Worm (Caenorhabditis elegans) whole organism, young adult: ENCODE data around the gene odd-2.
A peak's percentile ranks its signal among the peaks of the same experiment; 100 is the strongest.

Experiments
- C17E4.6 ChIP-seq: fragments of 200-800 bp; sonication (Bioruptor generic); IDR thresholded peaks from 2 replicates; pipeline ENCODE4 v1.3.6; 2022; ENCODE audit warnings: missing genetic modification reagents, missing genetic modification characterization, missing compliant biosample characterization
- F10E7.11 ChIP-seq: sonication (generic microtip); optimal IDR thresholded peaks from 2 replicates; lab custom pipeline; 2017; ENCODE audit warnings: mild to moderate bottlenecking, missing genetic modification characterization, moderate library complexity, missing compliant biosample characterization
- F22D6.2 ChIP-seq: sonication (generic microtip); optimal IDR thresholded peaks from 2 replicates; lab custom pipeline; 2016; ENCODE audit warnings: mild to moderate bottlenecking, missing genetic modification characterization, missing compliant biosample characterization
- F37B4.10 ChIP-seq: fragments of 200-800 bp; sonication (Bioruptor generic); IDR thresholded peaks from 2 replicates; pipeline ENCODE4 v1.3.6; 2022; ENCODE audit warnings: missing genetic modification characterization, missing compliant biosample characterization
- Y53G8AR.9 ChIP-seq: fragments of 200-800 bp; sonication (Bioruptor generic); conservative IDR thresholded peaks from 2 replicates; pipeline ENCODE4 v1.3.6; 2022; ENCODE audit warnings: missing genetic modification reagents, missing genetic modification characterization, missing compliant biosample characterization
- Y56A3A.18 ChIP-seq: fragments of 200-800 bp; sonication (Bioruptor generic); IDR thresholded peaks from 2 replicates; pipeline ENCODE4 v1.3.6; 2022; ENCODE audit warnings: missing genetic modification reagents, missing genetic modification characterization, missing compliant biosample characterization
- akir-1 ChIP-seq: fragments of 200-800 bp; sonication (Bioruptor generic); optimal IDR thresholded peaks from 2 replicates; lab custom pipeline; 2018; ENCODE audit warnings: mild to moderate bottlenecking, missing genetic modification characterization, moderate library complexity, missing compliant biosample characterization
- aptf-2 ChIP-seq: fragments of 200-800 bp; sonication (Bioruptor generic); conservative IDR thresholded peaks from 2 replicates; pipeline ENCODE4 v1.3.6; 2022; ENCODE audit warnings: missing genetic modification reagents, missing genetic modification characterization, missing compliant biosample characterization
- atf-7 ChIP-seq: sonication (generic microtip); optimal IDR thresholded peaks from 2 replicates; lab custom pipeline; 2017; ENCODE audit warnings: mild to moderate bottlenecking, missing genetic modification characterization, missing compliant biosample characterization
- athp-1 ChIP-seq: sonication (generic microtip); optimal IDR thresholded peaks from 2 replicates; lab custom pipeline; 2017; ENCODE audit warnings: mild to moderate bottlenecking, missing genetic modification characterization, missing compliant biosample characterization
- bed-1 ChIP-seq: fragments of 200-800 bp; sonication (Bioruptor generic); IDR thresholded peaks from 2 replicates; pipeline ENCODE4 v1.3.6; 2022; ENCODE audit warnings: missing genetic modification reagents, missing genetic modification characterization, missing compliant biosample characterization
- bed-2 ChIP-seq: fragments of 200-800 bp; sonication (Bioruptor generic); IDR thresholded peaks from 2 replicates; pipeline ENCODE4 v1.3.6; 2022; ENCODE audit warnings: missing genetic modification reagents, missing genetic modification characterization, missing compliant biosample characterization
- cebp-2 ChIP-seq: fragments of 200-800 bp; sonication (Bioruptor generic); IDR thresholded peaks from 2 replicates; pipeline ENCODE4 v1.3.6; 2022; ENCODE audit warnings: missing genetic modification characterization, missing compliant biosample characterization
- ceh-100 ChIP-seq: fragments of 200-800 bp; sonication (Bioruptor generic); IDR thresholded peaks from 2 replicates; pipeline ENCODE4 v1.3.6; 2022; ENCODE audit warnings: missing genetic modification reagents, missing genetic modification characterization, missing compliant biosample characterization
- ceh-40 ChIP-seq: fragments of 200-800 bp; sonication (Bioruptor generic); IDR thresholded peaks from 2 replicates; pipeline ENCODE4 v1.3.6; 2022; ENCODE audit warnings: missing genetic modification characterization, missing compliant biosample characterization
- chd-7 ChIP-seq: sonication (generic microtip); optimal IDR thresholded peaks from 2 replicates; lab custom pipeline; 2016; ENCODE audit warnings: mild to moderate bottlenecking, missing genetic modification characterization, moderate library complexity, missing compliant biosample characterization
- ekl-4 ChIP-seq: fragments of 200-800 bp; sonication (Bioruptor generic); IDR thresholded peaks from 2 replicates; pipeline ENCODE4 v1.3.6; 2022; ENCODE audit warnings: missing genetic modification reagents, missing genetic modification characterization, missing compliant biosample characterization
- hmg-20 ChIP-seq: fragments of 200-800 bp; sonication (Bioruptor generic); IDR thresholded peaks from 2 replicates; pipeline ENCODE4 v1.3.6; 2022; ENCODE audit warnings: missing genetic modification reagents, missing genetic modification characterization, missing compliant biosample characterization
- let-526 ChIP-seq: fragments of 200-800 bp; sonication (Bioruptor generic); IDR thresholded peaks from 2 replicates; pipeline ENCODE4 v1.3.6; 2022; ENCODE audit warnings: missing genetic modification reagents, missing genetic modification characterization, missing compliant biosample characterization
- lin-26 ChIP-seq: fragments of 200-800 bp; sonication (Bioruptor generic); IDR thresholded peaks from 2 replicates; pipeline ENCODE4 v1.3.6; 2022; ENCODE audit warnings: missing genetic modification reagents, missing genetic modification characterization, missing compliant biosample characterization
- lin-35 ChIP-seq, 3 experiments: fragments of 150-350 bp in 2 of 3; sonication (generic microtip) in 1 of 3; optimal IDR thresholded peaks; 2 replicates each; lab custom pipeline; 2014 to 2018; ENCODE audit warnings: missing biosample characterization in 3 of 3, missing genetic modification characterization in 3 of 3, missing genetic modification reagents in 3 of 3
- lin-54 ChIP-seq: fragments of 200-800 bp; sonication (Bioruptor generic); optimal IDR thresholded peaks from 2 replicates; lab custom pipeline; 2018; ENCODE audit warnings: mild to moderate bottlenecking, missing genetic modification characterization, missing compliant biosample characterization
- madf-10 ChIP-seq: sonication (generic microtip); optimal IDR thresholded peaks from 2 replicates; lab custom pipeline; 2016; ENCODE audit warnings: mild to moderate bottlenecking, missing genetic modification characterization, missing compliant biosample characterization
- madf-3 ChIP-seq: fragments of 200-800 bp; sonication (Bioruptor generic); IDR thresholded peaks from 2 replicates; pipeline ENCODE4 v1.3.6; 2022; ENCODE audit warnings: missing genetic modification reagents, missing genetic modification characterization, missing compliant biosample characterization
- madf-6 ChIP-seq: fragments of 200-800 bp; sonication (Bioruptor generic); IDR thresholded peaks from 2 replicates; pipeline ENCODE4 v1.3.6; 2022; ENCODE audit warnings: missing genetic modification reagents, missing genetic modification characterization, missing compliant biosample characterization
- nhr-179 ChIP-seq: sonication (generic microtip); optimal IDR thresholded peaks from 2 replicates; lab custom pipeline; 2016; ENCODE audit warnings: mild to moderate bottlenecking, missing genetic modification characterization, missing compliant biosample characterization
- nhr-80 ChIP-seq: sonication (generic microtip); optimal IDR thresholded peaks from 2 replicates; lab custom pipeline; 2016; ENCODE audit warnings: missing genetic modification characterization, missing compliant biosample characterization
- pbrm-1 ChIP-seq: fragments of 200-800 bp; sonication (Bioruptor generic); IDR thresholded peaks from 2 replicates; pipeline ENCODE4 v1.3.6; 2022; ENCODE audit warnings: missing genetic modification reagents, missing genetic modification characterization, missing compliant biosample characterization
- pha-4 ChIP-seq: fragments of 150-350 bp; sonication (generic microtip); optimal IDR thresholded peaks from 2 replicates; lab custom pipeline; 2014; ENCODE audit warnings: missing biosample characterization, missing genetic modification reagents, missing genetic modification characterization
- rec-8 ChIP-seq, 2 experiments: sonication (generic microtip); optimal IDR thresholded peaks; 2 replicates each; lab custom pipeline; 2016; ENCODE audit warnings: mild to moderate bottlenecking in 2 of 2, missing genetic modification characterization in 2 of 2, missing genetic modification reagents in 2 of 2, missing genotype in 2 of 2, missing biosample characterization in 1 of 2, missing compliant biosample characterization in 1 of 2, moderate library complexity in 1 of 2
- sea-2 ChIP-seq: fragments of 200-800 bp; sonication (Bioruptor generic); IDR thresholded peaks from 2 replicates; pipeline ENCODE4 v1.3.6; 2022; ENCODE audit warnings: missing genetic modification characterization, missing compliant biosample characterization
- snpc-3.4 ChIP-seq: sonication (generic microtip); optimal IDR thresholded peaks from 2 replicates; lab custom pipeline; 2017; ENCODE audit warnings: missing genetic modification characterization, mild to moderate bottlenecking, missing compliant biosample characterization, antibody characterized with exemption, moderate library complexity, missing genotype, missing genetic modification reagents
- somi-1 ChIP-seq: fragments of 200-800 bp; sonication (Bioruptor generic); optimal IDR thresholded peaks from 2 replicates; lab custom pipeline; 2018; ENCODE audit warnings: mild to moderate bottlenecking, missing genetic modification characterization, missing compliant biosample characterization
- xnd-1 ChIP-seq: sonication (generic microtip); optimal IDR thresholded peaks from 2 replicates; lab custom pipeline; 2016; ENCODE audit warnings: missing genotype, missing genetic modification reagents, missing genetic modification characterization, missing compliant biosample characterization
- ztf-25 ChIP-seq: fragments of 200-800 bp; sonication (Bioruptor generic); IDR thresholded peaks from 2 replicates; pipeline ENCODE4 v1.3.6; 2022; ENCODE audit warnings: missing genetic modification reagents, missing genetic modification characterization, missing compliant biosample characterization
- ztf-26 ChIP-seq: sonication (generic microtip); optimal IDR thresholded peaks from 2 replicates; lab custom pipeline; 2017; ENCODE audit warnings: missing genetic modification characterization, missing compliant biosample characterization
- ztf-3 ChIP-seq: fragments of 200-800 bp; sonication (Bioruptor generic); optimal IDR thresholded peaks from 2 replicates; lab custom pipeline; 2018; ENCODE audit warnings: mild to moderate bottlenecking, missing genetic modification characterization, missing compliant biosample characterization

odd-2 gene

DNA sequence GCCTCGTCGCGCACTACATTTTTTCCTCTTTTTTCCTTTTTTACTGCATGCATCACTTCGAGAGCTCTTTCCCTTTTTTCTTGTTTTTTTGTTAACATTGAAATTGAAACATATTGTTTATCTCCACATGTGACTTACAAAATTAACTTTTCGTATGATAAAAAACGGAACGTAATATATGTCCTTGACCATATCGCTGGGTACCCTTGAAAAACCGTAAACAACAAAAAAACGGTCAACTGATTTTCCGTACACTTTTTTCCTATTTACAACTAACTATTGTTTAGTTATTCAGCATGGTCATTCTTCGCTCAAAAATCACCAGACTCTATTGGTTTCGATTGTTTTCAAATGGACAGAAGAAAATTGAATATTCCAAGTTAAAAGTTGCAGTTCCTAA is 38.3 kb downstream of the odd-2 start, which contains the start of gene nnt-1:
nnt-1 (plus strand) TSS at position 286 of the 400 bp plus-strand sequence.
- no peak for TF ChIP-seq somi-1
- no peak for TF ChIP-seq nhr-179 (tag; lab: Kevin White, UChicago)
- no peak for TF ChIP-seq xnd-1 (tag; lab: Kevin White, UChicago)
- no peak for TF ChIP-seq atf-7 (tag; lab: Kevin White, UChicago)
- TF ChIP-seq aptf-2 (GFP tag; lab: Robert Waterston, UW) = no peak
- TF ChIP-seq bed-1 = no peak
- TF ChIP-seq pbrm-1 = no peak
- TF ChIP-seq F37B4.10 = no peak
- no peak for TF ChIP-seq athp-1 (tag; lab: Kevin White, UChicago)
- no peak for TF ChIP-seq lin-35 (GFP tag; optimal IDR thresholded peaks at IDR 0.05; lab: Kevin White, UChicago)
- TF ChIP-seq Y56A3A.18 (GFP tag; lab: Robert Waterston, UW) = no peak
- no peak for TF ChIP-seq ekl-4 (GFP tag; lab: Robert Waterston, UW)
- no peak for TF ChIP-seq ztf-3 (GFP tag; lab: Kevin White, UChicago)
- no peak for TF ChIP-seq snpc-3.4
- no peak for TF ChIP-seq madf-6 (GFP tag; lab: Robert Waterston, UW)
- TF ChIP-seq akir-1 (GFP tag; lab: Kevin White, UChicago) = no peak
- TF ChIP-seq C17E4.6 (GFP tag; lab: Robert Waterston, UW) = no peak
- no peak for TF ChIP-seq lin-54 (GFP tag; lab: Kevin White, UChicago)
- TF ChIP-seq ceh-100 (GFP tag; lab: Robert Waterston, UW) = no peak

DNA sequence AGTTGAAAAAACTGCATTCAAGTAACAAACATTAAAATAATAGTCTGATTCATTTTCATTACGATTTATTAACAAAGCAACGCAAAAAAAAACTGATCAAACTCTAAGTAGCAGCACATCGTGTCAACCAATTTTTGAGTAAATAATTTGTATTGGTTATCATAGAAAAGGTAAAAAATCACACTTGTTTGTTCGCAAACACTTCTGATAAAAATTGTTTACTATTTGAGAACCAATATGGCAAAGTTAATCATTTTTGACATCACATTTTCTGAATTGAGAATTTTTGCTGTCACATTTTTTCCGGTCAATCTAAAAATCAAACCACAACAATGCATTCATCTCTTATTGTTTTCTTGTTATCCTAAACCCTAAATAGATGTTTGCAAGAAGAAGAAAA is 39.0 kb downstream of the odd-2 start:
- TF ChIP-seq ceh-100 (GFP tag; lab: Robert Waterston, UW) = no peak
- TF ChIP-seq pha-4 (tag; lab: Kevin White, UChicago) = peak; percentile 28

DNA sequence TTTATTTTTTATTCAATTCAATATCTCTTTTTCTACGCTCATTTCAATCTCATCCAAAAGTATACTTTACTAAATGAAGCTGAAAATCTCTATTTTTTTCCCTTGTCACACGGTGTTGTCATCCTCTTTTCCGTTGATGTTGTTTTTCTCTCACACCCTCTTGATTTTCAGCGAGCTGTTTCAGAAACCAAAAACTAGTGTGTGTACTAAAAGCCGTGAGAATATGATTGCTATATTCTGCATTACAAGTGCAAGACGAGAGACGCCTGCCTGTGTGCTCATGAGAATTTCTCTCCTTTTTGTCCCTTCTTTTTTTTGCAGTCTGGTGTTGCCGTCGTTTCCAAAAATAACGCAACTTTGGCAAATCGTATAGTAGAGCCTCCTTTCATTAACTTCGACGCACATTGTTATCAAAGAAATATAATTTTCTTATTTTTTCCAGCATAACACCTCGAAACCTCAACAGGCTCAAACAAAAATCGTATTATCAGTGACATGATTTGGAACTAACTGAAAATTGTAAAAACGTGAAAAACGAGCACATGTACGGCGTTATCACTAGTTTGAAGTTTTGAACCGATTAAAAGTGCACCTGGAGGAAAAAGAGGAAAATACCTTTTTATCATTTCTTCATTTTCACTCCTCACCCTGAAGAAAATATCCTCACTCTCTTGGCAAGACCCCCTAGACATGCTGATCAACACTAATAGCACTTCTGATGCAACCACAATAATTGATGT is 42.1 kb downstream of the odd-2 start, which contains the start of gene C15H9.2:
C15H9.2 (plus strand) TSS at position 441 of the 740 bp plus-strand sequence.
- TF ChIP-seq ztf-25 (GFP tag; lab: Robert Waterston, UW) = no peak
- TF ChIP-seq nhr-80 (tag; lab: Kevin White, UChicago) = peak; percentile 56

DNA sequence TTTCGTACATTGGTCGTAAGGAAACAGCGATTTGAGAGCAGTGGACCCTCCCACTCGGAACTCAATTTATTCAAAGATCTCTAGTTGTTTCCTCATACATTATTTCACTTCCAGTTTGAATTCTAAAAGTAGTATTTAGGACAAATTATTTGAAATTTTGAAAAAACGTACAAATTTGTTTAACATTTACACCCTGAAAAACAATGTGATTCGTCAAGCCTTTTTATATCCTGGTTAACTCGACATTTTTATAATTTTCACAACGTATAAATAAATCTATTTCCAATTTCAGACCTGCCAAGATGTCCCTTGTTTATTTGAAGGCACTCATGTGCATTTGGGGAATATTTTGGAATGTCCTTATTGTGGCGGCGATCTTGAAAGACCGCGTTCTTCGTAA is 44.8 kb downstream of the odd-2 start, which contains the start of gene C15H9.3:
C15H9.3 (plus strand) TSS at position 301 of the 400 bp plus-strand sequence.
- TF ChIP-seq Y53G8AR.9 (GFP tag; lab: Robert Waterston, UW) = no peak
- no peak for TF ChIP-seq rec-8 (tag; optimal IDR thresholded peaks at IDR 0.05; lab: Kevin White, UChicago)
- no peak for TF ChIP-seq chd-7 (tag; lab: Kevin White, UChicago)
- TF ChIP-seq ztf-26 (tag; lab: Kevin White, UChicago) = no peak
- no peak for TF ChIP-seq sea-2 (GFP tag; lab: Robert Waterston, UW)
- TF ChIP-seq akir-1 (GFP tag; lab: Kevin White, UChicago) = no peak
- no peak for TF ChIP-seq let-526 (GFP tag; lab: Robert Waterston, UW)
- TF ChIP-seq madf-3 (GFP tag; lab: Robert Waterston, UW) = no peak
- no peak for TF ChIP-seq cebp-2 (GFP tag; lab: Robert Waterston, UW)
- TF ChIP-seq hmg-20 (GFP tag; lab: Robert Waterston, UW) = no peak
- TF ChIP-seq madf-10 = no peak
- no peak for TF ChIP-seq ceh-40 (GFP tag; lab: Robert Waterston, UW)
- TF ChIP-seq F10E7.11 (tag; lab: Kevin White, UChicago) = no peak
- TF ChIP-seq bed-2 = no peak
- no peak for TF ChIP-seq lin-26 (GFP tag; lab: Robert Waterston, UW)
- TF ChIP-seq F22D6.2 (tag; lab: Kevin White, UChicago) = no peak
